Worm (Caenorhabditis elegans) whole organism, L1 larva: ENCODE data around the gene col-121.

ENCODE experiments used
- ama-1 ChIP-seq: fragments of 150-350 bp; optimal IDR thresholded peaks from 2 replicates; lab custom pipeline; 2014
- efl-1 ChIP-seq, 4 experiments: fragments of 150-350 bp; optimal IDR thresholded peaks in 3 of 4; peaks in 1 of 4; 1 replicate in 1 of 4; 2 replicates in 3 of 4; lab custom pipeline; 2014; ENCODE audit warnings: missing biosample characterization in 2 of 4, missing genetic modification characterization in 2 of 4, missing genetic modification reagents in 2 of 4
- elt-2 ChIP-seq: sonication (generic microtip); optimal IDR thresholded peaks from 2 replicates; lab custom pipeline; 2016; ENCODE audit warnings: missing genetic modification characterization, mild to moderate bottlenecking, inconsistent platforms, missing compliant biosample characterization, missing genetic modification reagents
- ets-5 ChIP-seq: fragments of 200-800 bp; sonication (Bioruptor generic); IDR thresholded peaks from 2 replicates; pipeline ENCODE4 v1.3.6; 2022; ENCODE audit warnings: missing genetic modification characterization, missing compliant biosample characterization
- fkh-10 ChIP-seq: sonication (generic microtip); optimal IDR thresholded peaks from 2 replicates; lab custom pipeline; 2017; ENCODE audit warnings: missing biosample characterization, missing genetic modification reagents, missing genetic modification characterization
- jun-1 ChIP-seq: fragments of 150-350 bp; optimal IDR thresholded peaks from 2 replicates; lab custom pipeline; 2014; ENCODE audit warnings: missing biosample characterization, missing genetic modification reagents, missing genetic modification characterization
- lin-35 ChIP-seq, 2 experiments: fragments of 150-350 bp; optimal IDR thresholded peaks; 2 replicates each; lab custom pipeline; 2014; ENCODE audit warnings: missing biosample characterization in 2 of 2, missing genetic modification characterization in 2 of 2, missing genetic modification reagents in 2 of 2
- mep-1 ChIP-seq: fragments of 150-350 bp; optimal IDR thresholded peaks from 2 replicates; lab custom pipeline; 2014; ENCODE audit warnings: missing biosample characterization, missing genetic modification characterization
- nhr-11 ChIP-seq: fragments of 150-350 bp; optimal IDR thresholded peaks from 2 replicates; lab custom pipeline; 2014; ENCODE audit warnings: missing biosample characterization, missing genetic modification characterization
- pag-3 ChIP-seq: sonication (generic microtip); optimal IDR thresholded peaks from 2 replicates; lab custom pipeline; 2017; ENCODE audit warnings: missing genetic modification characterization, mild to moderate bottlenecking, missing compliant biosample characterization, antibody characterized with exemption, borderline replicate concordance; ENCODE audit not compliant: insufficient read depth
- skn-1 ChIP-seq: fragments of 150-350 bp; optimal IDR thresholded peaks from 2 replicates; lab custom pipeline; 2014; ENCODE audit warnings: missing biosample characterization, missing genetic modification characterization
- sox-4 ChIP-seq: sonication (generic microtip); optimal IDR thresholded peaks from 2 replicates; lab custom pipeline; 2016; ENCODE audit warnings: missing genetic modification characterization, missing compliant biosample characterization
- unc-62 ChIP-seq: fragments of 150-350 bp; optimal IDR thresholded peaks from 2 replicates; lab custom pipeline; 2014; ENCODE audit warnings: missing biosample characterization, missing genetic modification reagents, missing genetic modification characterization

ce11 chrIV:9403761-9404420 is 7.9 kb upstream of the col-121 start:
- TF ChIP-seq sox-4 (tag; lab: Kevin White, UChicago): no peak
- TF ChIP-seq unc-62 (GFP tag; lab: Kevin White, UChicago): no peak
- TF ChIP-seq ets-5 (GFP tag; lab: Robert Waterston, UW): no peak
- no peak for TF ChIP-seq nhr-11
- no peak for TF ChIP-seq elt-2 (tag; lab: Kevin White, UChicago)
- TF ChIP-seq skn-1: no peak
- TF ChIP-seq fkh-10: no peak
- TF ChIP-seq ama-1: no peak
- no peak for TF ChIP-seq mep-1 (tag; lab: Kevin White, UChicago)
- peak; percentile 93 to 96 for TF ChIP-seq efl-1 (optimal IDR thresholded peaks at IDR 0.05; lab: Kevin White, UChicago)
- peak; percentile 92 to 99 for TF ChIP-seq efl-1 (GFP tag; optimal IDR thresholded peaks at IDR 0.05 in 1 of 2; lab: Kevin White, UChicago)
- TF ChIP-seq pag-3 (tag; lab: Kevin White, UChicago): no peak
- TF ChIP-seq lin-35 (GFP tag; optimal IDR thresholded peaks at IDR 0.05; lab: Kevin White, UChicago): peak; percentile 87 to 93
- no peak for TF ChIP-seq jun-1 (tag; lab: Kevin White, UChicago)
